Worm (Caenorhabditis elegans) whole organism, early embryonic: ENCODE measurements around the gene jmjd-3.2.

Experiments used
- B0310.2 ChIP-seq: sonication (generic microtip); optimal IDR thresholded peaks from 2 replicates; lab custom pipeline; 2016; ENCODE audit warnings: mild to moderate bottlenecking, missing genetic modification characterization, missing compliant biosample characterization
- F13C5.2 ChIP-seq: sonication (generic microtip); optimal IDR thresholded peaks from 2 replicates; lab custom pipeline; 2017; ENCODE audit warnings: mild to moderate bottlenecking, missing genetic modification characterization, inconsistent platforms, missing compliant biosample characterization
- aly-1 ChIP-seq: sonication (generic microtip); optimal IDR thresholded peaks from 2 replicates; lab custom pipeline; 2016; ENCODE audit warnings: missing genetic modification characterization, missing compliant biosample characterization
- ama-1 ChIP-seq: fragments of 150-350 bp; optimal IDR thresholded peaks from 2 replicates; lab custom pipeline; 2014
- ceh-13 ChIP-seq: fragments of 200-800 bp; sonication (Bioruptor generic); optimal IDR thresholded peaks from 2 replicates; lab custom pipeline; 2018; ENCODE audit warnings: mild to moderate bottlenecking, missing genetic modification characterization, missing compliant biosample characterization
- ceh-36 ChIP-seq: sonication (generic microtip); optimal IDR thresholded peaks from 2 replicates; lab custom pipeline; 2016; ENCODE audit warnings: missing genetic modification characterization, inconsistent platforms, missing compliant biosample characterization
- ets-7 ChIP-seq: sonication (generic microtip); optimal IDR thresholded peaks from 2 replicates; lab custom pipeline; 2016; ENCODE audit warnings: missing genotype, missing genetic modification characterization, missing compliant biosample characterization
- flt-1 ChIP-seq: fragments of 200-800 bp; sonication (Bioruptor generic); IDR thresholded peaks from 2 replicates; pipeline ENCODE4 v1.3.6; 2022; ENCODE audit warnings: missing genetic modification characterization, missing compliant biosample characterization
- hmbx-1 ChIP-seq: sonication (generic microtip); optimal IDR thresholded peaks from 2 replicates; lab custom pipeline; 2016; ENCODE audit warnings: mild to moderate bottlenecking, missing genetic modification characterization, missing compliant biosample characterization
- hmg-4 ChIP-seq: fragments of 200-800 bp; sonication (Bioruptor generic); optimal IDR thresholded peaks from 2 replicates; lab custom pipeline; 2018; ENCODE audit warnings: mild to moderate bottlenecking, missing genetic modification characterization, missing compliant biosample characterization
- hnd-1 ChIP-seq: sonication (generic microtip); optimal IDR thresholded peaks from 2 replicates; lab custom pipeline; 2016; ENCODE audit warnings: missing genetic modification characterization, missing compliant biosample characterization
- pes-1 ChIP-seq: fragments of 200-800 bp; sonication (Bioruptor generic); IDR thresholded peaks from 2 replicates; pipeline ENCODE4 v1.3.6; 2022; ENCODE audit warnings: missing genetic modification reagents, missing genetic modification characterization, missing compliant biosample characterization
- scrt-1 ChIP-seq: fragments of 200-800 bp; sonication (Bioruptor generic); IDR thresholded peaks from 2 replicates; pipeline ENCODE4 v1.3.6; 2022; ENCODE audit warnings: missing genetic modification characterization, missing compliant biosample characterization
- sea-1 ChIP-seq: fragments of 200-800 bp; sonication (Bioruptor generic); conservative IDR thresholded peaks from 2 replicates; pipeline ENCODE4 v1.3.6; 2022; ENCODE audit warnings: missing genetic modification characterization, missing compliant biosample characterization
- tbx-11 ChIP-seq: fragments of 200-800 bp; sonication (Bioruptor generic); IDR thresholded peaks from 2 replicates; pipeline ENCODE4 v1.3.6; 2022; ENCODE audit warnings: missing genetic modification characterization, missing compliant biosample characterization
- tbx-37 ChIP-seq: fragments of 200-800 bp; sonication (Bioruptor generic); conservative IDR thresholded peaks from 2 replicates; pipeline ENCODE4 v1.3.6; 2022; ENCODE audit warnings: missing genetic modification reagents, missing genetic modification characterization, missing compliant biosample characterization
- tra-4 ChIP-seq: sonication (generic microtip); optimal IDR thresholded peaks from 2 replicates; lab custom pipeline; 2017; ENCODE audit warnings: missing genetic modification characterization, missing compliant biosample characterization

The jmjd-3.2 gene

ce11 chrX:14466532-14466931 lies 18.5 kb downstream of the jmjd-3.2 start, which contains the start of gene M163.21:
Gene M163.21, plus strand, starts transcription at chrX:14466832.
- TF ChIP-seq hmg-4 (GFP tag; lab: Kevin White, UChicago) (no peak), ceh-36 (tag; lab: Kevin White, UChicago) (no peak), pes-1 (GFP tag; lab: Robert Waterston, UW) (no peak), tbx-37 (GFP tag; lab: Robert Waterston, UW) (no peak), flt-1 (GFP tag; lab: Robert Waterston, UW) (no peak), ceh-13 (GFP tag; lab: Kevin White, UChicago) (no peak), hnd-1 (tag; lab: Kevin White, UChicago) (no peak), scrt-1 (GFP tag; lab: Robert Waterston, UW) (no peak)

DNA sequence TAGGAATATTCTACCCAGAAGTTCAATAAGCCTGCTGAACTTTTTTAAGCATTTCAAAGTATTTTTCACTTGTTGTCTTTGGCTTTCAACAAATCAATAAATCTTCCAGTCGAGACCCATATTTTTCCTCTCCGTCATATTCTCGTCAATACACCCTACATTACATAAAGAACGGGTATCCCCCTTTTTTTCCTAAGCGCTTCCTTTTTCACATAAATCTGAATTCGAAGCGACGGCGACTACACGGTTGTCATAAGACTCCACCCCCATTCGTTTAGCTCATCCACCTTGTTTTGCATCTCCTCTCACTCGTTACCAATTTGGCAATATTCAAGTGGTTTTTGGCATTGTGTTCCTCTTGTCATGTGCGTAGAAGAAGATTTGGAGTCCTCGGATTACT lies 21.3 kb downstream of the jmjd-3.2 start, which contains the start of gene M163.9:
Gene M163.9, plus strand, starts transcription at position 301 of the 400 bp plus-strand sequence.
- TF ChIP-seq hmbx-1 (tag; lab: Kevin White, UChicago) (no peak), ceh-36 (tag; lab: Kevin White, UChicago) (no peak), ets-7 (tag; lab: Kevin White, UChicago) (no peak), tra-4 (no peak), B0310.2 (tag; lab: Kevin White, UChicago) (no peak), hnd-1 (tag; lab: Kevin White, UChicago) (no peak), ceh-13 (GFP tag; lab: Kevin White, UChicago) (no peak), tbx-11 (GFP tag; lab: Robert Waterston, UW) (no peak), ama-1 (lab: Kevin White, UChicago) (no peak), tbx-37 (GFP tag; lab: Robert Waterston, UW) (no peak), sea-1 (no peak), aly-1 (tag; lab: Kevin White, UChicago) (no peak), scrt-1 (GFP tag; lab: Robert Waterston, UW) (no peak), flt-1 (GFP tag; lab: Robert Waterston, UW) (no peak), F13C5.2 (tag; lab: Kevin White, UChicago) (no peak), hmg-4 (GFP tag; lab: Kevin White, UChicago) (no peak), pes-1 (GFP tag; lab: Robert Waterston, UW) (no peak)

DNA sequence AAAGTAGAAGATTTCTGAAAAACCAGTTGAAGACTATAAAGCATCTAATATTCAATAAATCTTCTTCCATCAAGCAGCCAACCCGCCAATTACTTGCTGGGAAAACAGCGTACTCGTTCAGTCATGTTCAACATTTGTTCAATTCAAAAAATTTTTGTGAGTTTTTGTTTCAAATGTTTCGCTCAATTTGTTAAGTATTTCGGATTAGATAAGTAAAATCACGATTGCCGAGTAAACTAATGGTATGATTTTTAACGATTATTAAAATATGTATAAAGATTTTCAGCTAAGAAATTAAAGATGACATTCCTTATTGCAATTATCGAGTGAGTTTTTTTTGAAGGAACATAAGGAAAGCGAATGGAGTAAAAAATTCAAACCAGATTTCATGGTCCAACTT lies 22.7 kb downstream of the jmjd-3.2 start, which contains the start of gene M163.10:
Gene M163.10, plus strand, starts transcription at position 301 of the 400 bp plus-strand sequence.
- TF ChIP-seq tra-4, result no peak
- no peak for TF ChIP-seq ceh-36 (tag; lab: Kevin White, UChicago)
- TF ChIP-seq sea-1, result no peak
- no peak for TF ChIP-seq scrt-1 (GFP tag; lab: Robert Waterston, UW)
- no peak for TF ChIP-seq flt-1 (GFP tag; lab: Robert Waterston, UW)
- TF ChIP-seq hmg-4 (GFP tag; lab: Kevin White, UChicago), result no peak
- no peak for TF ChIP-seq hmbx-1 (tag; lab: Kevin White, UChicago)
- no peak for TF ChIP-seq ets-7 (tag; lab: Kevin White, UChicago)
- no peak for TF ChIP-seq aly-1 (tag; lab: Kevin White, UChicago)
- TF ChIP-seq ceh-13 (GFP tag; lab: Kevin White, UChicago), result no peak
- TF ChIP-seq tbx-37 (GFP tag; lab: Robert Waterston, UW), result no peak
- TF ChIP-seq tbx-11 (GFP tag; lab: Robert Waterston, UW), result no peak
- no peak for TF ChIP-seq pes-1 (GFP tag; lab: Robert Waterston, UW)
- TF ChIP-seq ama-1 (lab: Kevin White, UChicago), result no peak
- no peak for TF ChIP-seq F13C5.2 (tag; lab: Kevin White, UChicago)
- no peak for TF ChIP-seq B0310.2 (tag; lab: Kevin White, UChicago)
- TF ChIP-seq hnd-1 (tag; lab: Kevin White, UChicago), result no peak

- TF ChIP-seq aly-1 (tag; lab: Kevin White, UChicago) (no peak), scrt-1 (GFP tag; lab: Robert Waterston, UW) (no peak), ceh-13 (GFP tag; lab: Kevin White, UChicago) (no peak), sea-1 (no peak), B0310.2 (tag; lab: Kevin White, UChicago) (no peak), ceh-36 (tag; lab: Kevin White, UChicago) (no peak), hnd-1 (tag; lab: Kevin White, UChicago) (no peak), F13C5.2 (tag; lab: Kevin White, UChicago) (no peak), tbx-37 (GFP tag; lab: Robert Waterston, UW) (no peak), flt-1 (GFP tag; lab: Robert Waterston, UW) (no peak), ama-1 (lab: Kevin White, UChicago) (no peak)
These were observed 25.7 kb downstream of the jmjd-3.2 start, which contains the start of gene M163.5 for ce11 chrX:14473740-14474139. Gene M163.5, plus strand, starts transcription at chrX:14474040.

DNA sequence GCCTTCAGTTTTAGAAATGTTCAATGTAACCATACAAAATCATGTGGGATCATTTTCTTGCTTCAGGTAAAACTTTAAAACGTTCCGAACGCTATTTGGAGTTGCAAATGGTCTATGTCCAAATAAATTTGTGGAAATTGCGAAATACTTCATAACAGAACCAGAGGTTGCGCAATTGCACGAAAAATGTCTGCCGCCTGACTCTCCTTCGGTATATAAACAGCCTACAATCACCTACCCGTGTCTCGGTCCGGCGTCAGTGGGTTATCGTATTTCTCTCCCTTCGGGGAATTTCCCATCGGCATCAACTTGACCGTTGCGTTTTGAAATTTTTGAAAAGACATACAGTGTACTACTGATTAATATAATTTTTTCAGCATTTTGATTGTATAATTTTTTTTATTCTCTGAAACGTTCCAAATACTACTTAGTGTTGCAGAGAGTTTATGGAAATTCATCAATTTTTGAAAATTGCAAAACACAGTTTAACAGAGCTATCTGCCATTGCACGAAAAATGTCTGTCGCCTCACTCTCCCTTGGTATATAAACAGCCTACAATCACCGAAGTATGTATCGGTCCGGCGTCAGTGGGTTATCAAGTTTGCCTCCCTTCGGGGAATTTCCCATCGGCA lies 28.7 kb downstream of the jmjd-3.2 start:
- TF ChIP-seq ama-1 (lab: Kevin White, UChicago) (no peak), ets-7 (tag; lab: Kevin White, UChicago) (no peak), hmbx-1 (tag; lab: Kevin White, UChicago) (no peak), pes-1 (GFP tag; lab: Robert Waterston, UW) (no peak), sea-1 (no peak), tbx-11 (GFP tag; lab: Robert Waterston, UW) (no peak), tra-4 (no peak), B0310.2 (tag; lab: Kevin White, UChicago) (no peak), tbx-37 (GFP tag; lab: Robert Waterston, UW) (no peak), flt-1 (GFP tag; lab: Robert Waterston, UW) (no peak), hmg-4 (GFP tag; lab: Kevin White, UChicago) (no peak), ceh-36 (tag; lab: Kevin White, UChicago) (no peak), ceh-13 (GFP tag; lab: Kevin White, UChicago) (no peak), hnd-1 (tag; lab: Kevin White, UChicago) (no peak), aly-1 (tag; lab: Kevin White, UChicago) (no peak), scrt-1 (GFP tag; lab: Robert Waterston, UW) (no peak), F13C5.2 (tag; lab: Kevin White, UChicago) (no peak)

DNA sequence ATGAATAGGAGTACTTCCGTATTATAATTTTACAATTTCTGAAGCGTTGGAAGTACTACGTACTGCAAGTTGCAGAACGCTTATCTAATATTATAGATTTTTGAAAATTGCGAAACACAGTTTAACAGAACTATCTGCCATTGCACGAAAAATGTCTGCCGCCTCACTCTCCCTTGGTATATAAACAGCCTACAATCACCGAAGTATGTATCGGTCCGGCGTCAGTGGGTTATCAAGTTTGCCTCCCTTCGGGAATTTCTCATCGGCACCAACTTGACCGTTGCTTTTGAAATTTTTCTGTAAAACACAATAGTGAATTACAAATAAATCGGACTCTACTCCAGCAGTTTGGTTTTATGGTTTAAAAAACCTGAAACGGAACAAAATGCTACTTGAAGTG lies 29.3 kb downstream of the jmjd-3.2 start:
- TF ChIP-seq hmg-4 (GFP tag; lab: Kevin White, UChicago) (no peak), sea-1 (no peak), scrt-1 (GFP tag; lab: Robert Waterston, UW) (no peak), tbx-11 (GFP tag; lab: Robert Waterston, UW) (no peak), aly-1 (tag; lab: Kevin White, UChicago) (no peak), flt-1 (GFP tag; lab: Robert Waterston, UW) (no peak), ama-1 (lab: Kevin White, UChicago) (no peak)
